Worm (Caenorhabditis elegans) whole organism, dauer: ENCODE data around the gene T25B2.1.

Experiments used
- unc-62 ChIP-seq: sonication (generic microtip); optimal IDR thresholded peaks from 2 replicates; lab custom pipeline; 2017; ENCODE audit warnings: missing biosample characterization, missing genetic modification reagents, missing genetic modification characterization

T25B2.1 gene

ce11 chrX:6173656-6174055 is at the start of gene T25B2.1:
Gene T25B2.1 (plus strand): TSS chrX:6173956.
- no peak for TF ChIP-seq unc-62 (GFP tag; lab: Kevin White, UChicago)

- no peak for TF ChIP-seq unc-62 (GFP tag; lab: Kevin White, UChicago)
Measured at ce11 chrX:6128225-6128686, 45.5 kb upstream of the T25B2.1 start, which contains the start of gene C15H9.9. Gene C15H9.9 (minus strand): TSS chrX:6128275.

- no peak for TF ChIP-seq unc-62 (GFP tag; lab: Kevin White, UChicago)
Measured at ce11 chrX:6128773-6129172, 45.0 kb upstream of the T25B2.1 start.

- TF ChIP-seq unc-62 (GFP tag; lab: Kevin White, UChicago): no peak
Measured at ce11 chrX:6129277-6129676, 44.5 kb upstream of the T25B2.1 start.

ce11 chrX:6134423-6134822 is 39.3 kb upstream of the T25B2.1 start:
- no peak for TF ChIP-seq unc-62 (GFP tag; lab: Kevin White, UChicago)

ce11 chrX:6138243-6138642 is 35.5 kb upstream of the T25B2.1 start, which contains the start of gene Y72A10A.1:
Gene Y72A10A.1 (minus strand): TSS chrX:6138343.
- no peak for TF ChIP-seq unc-62 (GFP tag; lab: Kevin White, UChicago)

ce11 chrX:6145921-6146320 is 27.8 kb upstream of the T25B2.1 start:
- TF ChIP-seq unc-62 (GFP tag; lab: Kevin White, UChicago): no peak

ce11 chrX:6150449-6150848 is 23.3 kb upstream of the T25B2.1 start, which contains the start of gene tag-275:
Gene tag-275 (minus strand): TSS chrX:6150549.
- TF ChIP-seq unc-62 (GFP tag; lab: Kevin White, UChicago): no peak

ce11 chrX:6150949-6151519 is 22.7 kb upstream of the T25B2.1 start:
- no peak for TF ChIP-seq unc-62 (GFP tag; lab: Kevin White, UChicago)

- no peak for TF ChIP-seq unc-62 (GFP tag; lab: Kevin White, UChicago)
Measured at ce11 chrX:6155436-6155835, 18.3 kb upstream of the T25B2.1 start.

- no peak for TF ChIP-seq unc-62 (GFP tag; lab: Kevin White, UChicago)
Measured at ce11 chrX:6157411-6157916, 16.3 kb upstream of the T25B2.1 start.

ce11 chrX:6159562-6159961 is 14.2 kb upstream of the T25B2.1 start:
- TF ChIP-seq unc-62 (GFP tag; lab: Kevin White, UChicago): no peak

- no peak for TF ChIP-seq unc-62 (GFP tag; lab: Kevin White, UChicago)
Measured at ce11 chrX:6160427-6160826, 13.3 kb upstream of the T25B2.1 start, which contains the start of gene odd-2. Gene odd-2 (minus strand): TSS chrX:6160527.

- TF ChIP-seq unc-62 (GFP tag; lab: Kevin White, UChicago): no peak
Measured at ce11 chrX:6162037-6162436, 11.7 kb upstream of the T25B2.1 start.

ce11 chrX:6167376-6167775 is 6.4 kb upstream of the T25B2.1 start:
- no peak for TF ChIP-seq unc-62 (GFP tag; lab: Kevin White, UChicago)

- no peak for TF ChIP-seq unc-62 (GFP tag; lab: Kevin White, UChicago)
Measured at ce11 chrX:6169252-6169651, 4.5 kb upstream of the T25B2.1 start, which contains the start of gene T25B2.2. Gene T25B2.2 (plus strand): TSS chrX:6169643.

ce11 chrX:6175829-6176228 is 2.1 kb downstream of the T25B2.1 start, which contains the start of gene T25B2.3:
Gene T25B2.3 (plus strand): TSS chrX:6176129.
- no peak for TF ChIP-seq unc-62 (GFP tag; lab: Kevin White, UChicago)
